Worm (Caenorhabditis elegans): ENCODE data around the gene Y46G5A.20.

Y46G5A.20 gene

DNA sequence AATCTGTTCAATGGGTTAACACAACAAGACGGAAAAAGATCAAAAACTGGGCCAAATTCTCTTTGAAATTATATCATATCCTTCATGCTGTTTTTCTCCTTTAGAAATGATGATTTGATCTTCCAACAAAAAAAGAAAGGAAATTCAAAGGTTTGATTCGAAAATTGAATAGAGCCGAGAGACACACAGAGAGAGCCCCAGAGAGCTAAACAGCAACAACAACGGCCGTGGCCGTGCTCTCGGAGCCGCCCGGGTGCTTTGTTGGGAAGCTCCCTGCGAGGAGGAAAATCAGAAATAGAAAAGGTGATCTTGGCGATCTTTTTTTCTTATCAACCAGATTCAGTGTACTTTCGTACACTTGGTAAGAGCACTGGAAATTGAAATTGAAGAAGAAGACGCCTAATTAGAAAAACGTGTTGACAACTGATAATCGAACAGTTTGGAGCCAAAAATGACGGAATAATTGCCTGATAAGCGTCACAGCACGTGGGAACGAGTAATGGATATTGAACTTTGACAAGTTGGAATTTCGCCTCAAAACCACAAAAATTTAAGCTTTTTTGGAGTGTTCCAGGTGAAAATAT, 13.5 kb upstream of the Y46G5A.20 start:
- TF ChIP-seq W03F9.2 (tag; optimal IDR thresholded peaks at IDR 0.05), result no peak
- no peak for TF ChIP-seq him-1 (tag; optimal IDR thresholded peaks at IDR 0.05)
- no peak for TF ChIP-seq dao-5 (tag; optimal IDR thresholded peaks at IDR 0.05)

DNA sequence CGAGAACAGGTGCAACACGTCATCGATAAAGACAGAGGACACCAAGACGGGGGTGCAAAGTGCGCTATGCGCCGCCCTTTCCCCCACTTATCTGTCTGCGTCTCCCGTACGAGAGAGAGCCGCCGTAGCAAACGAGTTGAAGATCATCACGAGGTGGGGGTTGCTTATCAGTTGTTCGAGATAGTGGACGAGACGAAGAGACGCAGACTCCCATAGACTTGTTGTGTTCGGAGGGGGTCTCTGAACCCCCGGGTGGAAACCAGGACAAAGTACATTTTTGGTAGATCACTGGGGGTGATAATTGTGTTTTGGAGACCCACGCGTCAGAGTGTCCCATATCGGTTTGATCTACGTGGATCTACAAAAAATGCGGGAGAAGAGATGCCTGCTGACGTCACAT, 12.0 kb upstream of the Y46G5A.20 start:
- TF ChIP-seq W03F9.2 (tag; optimal IDR thresholded peaks at IDR 0.05) (no peak), him-1 (tag; optimal IDR thresholded peaks at IDR 0.05) (no peak), dao-5 (tag; optimal IDR thresholded peaks at IDR 0.05) (no peak)

DNA sequence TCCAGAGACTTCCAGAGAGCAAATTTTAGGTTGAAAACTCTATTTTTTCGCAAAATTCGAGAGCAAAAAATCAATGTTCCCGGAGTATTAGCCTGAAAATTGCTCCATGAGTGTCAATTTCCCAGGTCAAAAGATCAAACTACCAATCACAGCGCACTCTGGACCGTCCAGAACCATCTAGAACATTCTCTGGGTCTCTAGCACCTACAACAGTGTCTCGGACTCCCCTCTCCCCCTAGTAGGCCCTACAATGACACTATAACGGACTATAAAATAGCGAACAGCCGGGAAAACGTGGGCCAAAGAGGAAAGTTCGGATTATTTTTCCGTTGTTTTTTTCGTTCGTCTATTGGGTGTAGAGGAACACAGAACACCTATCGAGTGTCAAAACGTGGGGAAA, 11.4 kb upstream of the Y46G5A.20 start:
- TF ChIP-seq dao-5 (tag; optimal IDR thresholded peaks at IDR 0.05) (no peak), W03F9.2 (tag; optimal IDR thresholded peaks at IDR 0.05) (no peak), him-1 (tag; optimal IDR thresholded peaks at IDR 0.05) (no peak)

DNA sequence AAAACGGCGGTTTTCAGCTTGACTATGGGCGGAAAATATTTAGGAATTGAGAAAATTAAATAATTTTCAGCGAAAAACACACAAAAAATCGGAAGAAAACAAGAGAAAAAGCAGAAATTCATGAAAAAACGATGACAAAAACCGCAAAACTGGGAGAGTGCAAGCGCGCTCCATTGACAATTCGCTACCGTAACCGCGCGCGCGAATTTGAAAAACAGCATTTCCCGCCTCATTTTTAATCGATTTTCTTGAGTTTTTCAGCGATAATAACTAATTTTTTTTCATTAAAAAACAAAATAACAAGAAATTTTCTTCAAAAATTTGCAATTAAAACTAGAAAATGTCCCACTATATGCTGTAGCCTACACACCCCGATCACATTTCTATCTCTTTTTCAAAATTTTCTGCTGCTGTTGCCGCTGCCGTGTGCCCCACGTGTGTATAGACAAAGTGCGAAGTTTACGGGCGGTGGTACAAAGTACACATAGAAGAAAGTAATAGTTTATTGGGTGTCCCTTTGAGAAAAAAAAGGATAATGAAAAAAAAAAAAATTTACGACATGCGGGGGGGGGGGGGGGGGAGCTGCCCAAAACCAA, 10.8 kb upstream of the Y46G5A.20 start:
- TF ChIP-seq W03F9.2 (tag; optimal IDR thresholded peaks at IDR 0.05), result peak; percentile 3
- TF ChIP-seq him-1 (tag; optimal IDR thresholded peaks at IDR 0.05), result no peak

DNA sequence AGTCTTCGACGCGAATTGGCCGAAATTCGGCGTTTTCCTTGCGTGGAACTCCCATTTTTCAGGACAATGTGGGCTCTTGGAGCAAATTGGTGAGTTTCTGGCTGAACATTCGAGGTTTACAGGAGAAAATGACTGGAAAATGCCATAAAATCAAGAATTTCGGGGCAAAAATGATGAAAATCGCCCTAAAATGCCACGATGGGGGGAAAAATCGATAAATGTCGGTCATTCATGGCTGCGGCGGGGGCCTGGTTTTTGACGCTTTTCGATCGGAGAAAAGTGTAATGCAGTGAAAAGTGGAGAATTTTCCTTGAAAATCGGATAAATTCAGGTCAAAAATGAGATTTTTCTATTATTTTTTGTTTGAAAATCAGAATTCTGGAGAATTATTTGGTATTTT, 5.6 kb upstream of the Y46G5A.20 start, which contains the start of the genes Y46G5A.18 and Y46G5A.47:
Gene Y46G5A.18, minus strand, starts transcription at position 101 of the 400 bp plus-strand sequence.
Gene Y46G5A.47, minus strand, starts transcription at position 146 of the 400 bp plus-strand sequence.
- TF ChIP-seq him-1 (tag; optimal IDR thresholded peaks at IDR 0.05) (no peak), W03F9.2 (tag; optimal IDR thresholded peaks at IDR 0.05) (no peak), dao-5 (tag; optimal IDR thresholded peaks at IDR 0.05) (no peak)

DNA sequence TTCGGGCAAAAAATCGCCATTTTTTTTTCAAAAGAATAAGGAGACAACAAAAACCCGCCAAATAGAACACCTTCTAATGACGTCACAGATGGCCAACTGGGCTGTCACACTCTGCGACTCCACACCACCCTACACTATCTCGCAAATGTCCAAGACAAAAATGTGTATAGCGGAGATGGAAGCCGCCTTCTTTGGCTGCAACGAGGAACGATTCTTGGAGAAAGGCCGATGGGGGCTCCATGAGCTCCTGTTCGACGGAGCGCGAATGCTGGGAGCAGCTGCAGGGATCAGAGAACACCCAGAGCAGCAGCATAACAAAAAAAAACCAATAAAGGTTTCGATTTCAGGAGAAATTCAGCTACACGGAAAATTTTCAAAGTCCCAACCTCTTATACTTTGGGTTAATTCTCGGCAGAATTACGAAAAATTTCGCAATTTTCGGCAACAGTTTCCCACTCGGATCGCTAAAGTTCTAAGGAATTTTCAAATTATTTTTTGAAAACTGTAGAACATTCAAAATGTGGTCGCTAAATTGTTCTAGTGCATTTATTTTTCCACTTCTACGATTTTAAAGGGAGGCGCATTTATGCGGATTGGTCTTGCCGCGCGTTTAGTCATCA, 4.9 kb upstream of the Y46G5A.20 start:
- peak; percentile 23 for TF ChIP-seq him-1 (tag; optimal IDR thresholded peaks at IDR 0.05)
- TF ChIP-seq dao-5 (tag; optimal IDR thresholded peaks at IDR 0.05), result no peak
- no peak for TF ChIP-seq W03F9.2 (tag; optimal IDR thresholded peaks at IDR 0.05)

DNA sequence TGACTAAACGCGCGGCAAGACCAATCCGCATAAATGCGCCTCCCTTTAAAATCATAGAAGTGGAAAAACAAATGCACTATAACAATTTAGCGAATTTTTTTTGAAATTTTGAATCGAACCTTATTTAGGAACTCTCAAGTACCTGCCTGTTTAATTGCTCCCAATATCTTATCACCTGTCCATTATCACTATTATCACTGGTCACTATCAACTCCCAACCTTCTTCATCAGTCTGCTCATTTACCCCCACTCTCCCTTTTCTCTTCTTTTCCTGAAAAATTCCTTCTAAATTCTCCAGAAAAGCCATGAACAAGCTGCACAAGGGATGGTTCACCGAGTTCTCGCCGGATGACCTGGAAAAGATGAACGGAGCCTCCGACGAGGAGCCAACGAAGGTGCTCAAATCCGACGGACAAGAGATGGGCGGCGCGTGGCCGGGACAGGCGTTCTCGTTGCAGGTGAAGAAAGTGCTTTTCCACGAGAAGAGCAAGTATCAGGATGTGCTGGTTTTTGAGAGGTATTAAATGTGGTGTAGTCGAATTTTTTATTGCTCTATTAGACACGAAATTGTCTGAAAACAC, 4.1 kb upstream of the Y46G5A.20 start, which contains the start of gene spds-1:
Gene spds-1, plus strand, starts transcription at position 298 of the 581 bp plus-strand sequence.
- TF ChIP-seq W03F9.2 (tag; optimal IDR thresholded peaks at IDR 0.05) (no peak), him-1 (tag; optimal IDR thresholded peaks at IDR 0.05) (no peak), dao-5 (tag; optimal IDR thresholded peaks at IDR 0.05) (no peak)

DNA sequence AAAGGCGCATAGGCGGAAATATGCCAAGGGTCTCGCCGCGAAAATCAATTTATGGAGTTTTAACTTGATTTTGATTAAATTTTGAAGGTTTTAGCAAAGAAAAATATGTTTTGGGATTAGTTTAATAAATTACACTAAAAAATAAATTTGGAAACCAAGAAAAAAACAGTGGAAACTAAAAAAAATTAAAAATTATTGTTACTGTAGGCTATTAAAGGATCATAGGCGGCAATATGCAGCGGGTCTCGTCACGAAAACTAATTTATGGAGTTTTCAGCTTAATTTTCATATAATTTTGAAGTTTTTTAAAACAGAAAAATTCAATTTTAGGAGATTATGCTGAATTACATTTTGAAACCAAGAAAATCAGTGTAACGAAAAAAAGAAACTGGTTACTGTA, 2.1 kb upstream of the Y46G5A.20 start:
- TF ChIP-seq W03F9.2 (tag; optimal IDR thresholded peaks at IDR 0.05) (no peak), him-1 (tag; optimal IDR thresholded peaks at IDR 0.05) (no peak), dao-5 (tag; optimal IDR thresholded peaks at IDR 0.05) (no peak)

DNA sequence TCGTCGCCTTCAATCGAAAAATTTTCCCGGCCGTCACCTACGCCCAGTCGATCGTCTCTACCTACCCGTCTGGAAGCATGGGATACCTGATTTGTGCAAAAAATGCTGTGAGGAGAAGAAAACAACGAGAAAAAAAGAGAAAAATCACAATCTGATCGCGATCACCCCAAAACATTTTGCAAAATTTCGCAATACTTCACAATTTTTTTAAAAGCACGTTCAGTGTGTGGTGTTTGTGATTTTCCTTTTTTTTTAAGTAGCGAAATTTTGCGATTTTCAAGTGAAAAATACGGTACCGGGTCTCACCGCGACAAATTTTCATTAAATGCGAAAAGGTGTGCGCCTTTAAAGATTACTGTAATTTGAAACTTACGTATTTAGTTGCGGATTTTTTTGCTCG, 1.1 kb upstream of the Y46G5A.20 start:
- TF ChIP-seq W03F9.2 (tag; optimal IDR thresholded peaks at IDR 0.05), result no peak
- no peak for TF ChIP-seq him-1 (tag; optimal IDR thresholded peaks at IDR 0.05)
- TF ChIP-seq dao-5 (tag; optimal IDR thresholded peaks at IDR 0.05), result no peak

DNA sequence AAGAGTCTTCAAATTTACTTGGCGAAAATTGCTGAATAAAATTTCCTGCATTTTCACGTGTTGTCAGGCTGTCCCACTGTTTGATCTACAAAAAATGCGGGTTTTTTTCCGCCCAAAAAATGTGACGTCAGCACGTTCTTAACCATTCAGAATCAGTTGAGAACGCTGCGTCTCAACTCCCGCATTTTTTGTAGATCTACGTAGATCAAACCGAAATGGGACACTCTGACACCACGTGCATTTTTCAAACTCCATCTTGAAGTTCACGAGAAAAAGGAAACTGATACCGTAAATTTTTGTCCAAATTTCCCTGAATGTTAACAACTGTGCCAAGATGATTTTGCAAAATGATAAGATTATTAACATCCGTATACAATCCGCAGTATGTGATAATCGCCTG, 2.4 kb downstream of the Y46G5A.20 start:
- TF ChIP-seq dao-5 (tag; optimal IDR thresholded peaks at IDR 0.05) (no peak), him-1 (tag; optimal IDR thresholded peaks at IDR 0.05) (no peak), W03F9.2 (tag; optimal IDR thresholded peaks at IDR 0.05) (no peak)

DNA sequence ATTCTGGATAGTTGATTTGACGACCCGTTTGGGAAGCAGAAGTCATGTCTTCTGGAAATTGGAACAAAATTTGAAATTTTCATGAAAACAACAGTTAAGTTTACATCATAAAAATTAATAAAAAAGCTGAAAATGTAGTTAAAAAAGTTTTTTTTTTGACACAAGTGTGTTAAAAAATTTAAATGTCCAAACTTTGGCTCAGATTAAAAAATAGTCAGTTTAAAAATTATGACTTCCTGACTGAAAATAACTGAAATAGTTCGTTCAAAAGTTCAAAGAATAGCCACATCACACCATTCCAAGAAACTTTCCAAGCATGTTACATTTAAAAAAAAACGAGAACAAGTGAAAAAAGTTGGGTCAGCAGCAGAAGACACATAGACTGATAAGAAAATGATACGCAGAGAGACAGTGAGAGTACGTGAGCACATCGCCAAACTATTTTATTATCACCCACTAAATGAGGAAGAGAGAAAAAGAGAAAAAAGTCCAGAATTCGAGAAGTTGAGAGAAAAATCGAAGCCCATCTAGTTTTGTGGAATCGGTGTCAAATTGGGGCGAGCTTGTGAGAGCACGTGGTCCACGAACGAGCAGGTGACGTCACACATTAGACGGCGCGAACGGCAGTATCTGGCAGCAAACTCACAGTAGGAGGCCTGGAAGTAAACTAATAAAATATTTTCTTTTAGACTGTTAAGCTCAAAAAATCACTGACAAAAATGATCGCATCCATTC, 5.8 kb downstream of the Y46G5A.20 start, which contains the start of gene acl-7:
Gene acl-7, minus strand, starts transcription at position 51 of the 735 bp plus-strand sequence.
- TF ChIP-seq him-1 (tag; optimal IDR thresholded peaks at IDR 0.05) (no peak), dao-5 (tag; optimal IDR thresholded peaks at IDR 0.05) (no peak), W03F9.2 (tag; optimal IDR thresholded peaks at IDR 0.05) (no peak)

DNA sequence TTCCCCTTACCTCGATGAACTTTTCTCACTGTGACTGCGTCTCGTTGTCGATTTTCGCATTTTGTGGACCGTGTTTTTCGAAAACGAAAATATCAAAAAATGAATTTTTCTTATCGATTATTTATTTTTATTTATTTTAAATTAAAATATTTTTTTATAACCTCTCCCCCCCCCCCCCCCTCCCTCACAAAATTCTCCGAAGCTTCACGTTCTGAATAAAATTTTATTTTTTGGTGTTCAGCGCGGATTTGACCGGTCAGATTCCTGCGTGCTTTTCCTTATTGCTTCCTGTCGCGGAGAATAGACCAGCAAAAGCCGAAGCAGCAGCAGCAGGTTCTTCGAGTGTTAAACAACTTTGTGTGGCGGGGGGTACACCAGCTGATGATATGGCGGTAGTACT, 7.7 kb downstream of the Y46G5A.20 start, which contains the start of gene Y46G5A.22:
Gene Y46G5A.22, minus strand, starts transcription at position 101 of the 400 bp plus-strand sequence.
- TF ChIP-seq him-1 (tag; optimal IDR thresholded peaks at IDR 0.05), result no peak

DNA sequence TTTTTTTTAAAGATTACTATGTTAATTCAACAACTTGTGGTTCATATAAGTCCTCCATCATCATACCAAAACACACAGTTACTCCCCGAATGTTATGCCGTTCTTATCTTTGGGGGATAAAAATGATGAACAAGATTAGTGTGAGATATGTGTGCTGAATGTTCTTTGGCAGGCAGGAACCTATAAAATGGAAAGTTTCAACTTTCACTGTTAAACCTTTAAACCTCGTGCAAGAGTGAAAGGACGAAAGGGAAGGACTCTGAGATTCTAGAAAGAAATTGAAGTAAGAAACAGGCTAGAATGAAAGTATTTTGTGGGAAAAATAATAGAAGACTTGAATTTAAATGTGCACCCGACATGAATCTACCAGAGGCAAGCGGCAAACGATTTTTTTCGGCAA, 9.2 kb downstream of the Y46G5A.20 start:
- TF ChIP-seq dao-5 (tag; optimal IDR thresholded peaks at IDR 0.05) (no peak), W03F9.2 (tag; optimal IDR thresholded peaks at IDR 0.05) (no peak), him-1 (tag; optimal IDR thresholded peaks at IDR 0.05) (no peak)

Measured in whole organism, L4/young adult.